Worm (Caenorhabditis elegans) whole organism, L1 larva: ENCODE data around the gene srh-80.

Source experiments
- C04F5.9 ChIP-seq: sonication (generic microtip); optimal IDR thresholded peaks from 2 replicates; lab custom pipeline; 2016; ENCODE audit warnings: missing genetic modification characterization, missing compliant biosample characterization
- C34B4.2 ChIP-seq: sonication (generic microtip); optimal IDR thresholded peaks from 2 replicates; lab custom pipeline; 2017; ENCODE audit warnings: mild to moderate bottlenecking, missing genetic modification characterization, missing compliant biosample characterization
- F16B12.6 ChIP-seq: fragments of 150-350 bp; optimal IDR thresholded peaks from 2 replicates; lab custom pipeline; 2014; ENCODE audit warnings: missing biosample characterization, missing genetic modification characterization
- Y116A8C.19 ChIP-seq: sonication (generic microtip); optimal IDR thresholded peaks from 2 replicates; lab custom pipeline; 2016; ENCODE audit warnings: missing compliant biosample characterization, missing genetic modification characterization, borderline replicate concordance
- aha-1 ChIP-seq: fragments of 150-350 bp; optimal IDR thresholded peaks from 2 replicates; lab custom pipeline; 2014; ENCODE audit warnings: missing biosample characterization, missing genetic modification characterization
- alr-1 ChIP-seq: fragments of 200-800 bp; sonication (Bioruptor generic); optimal IDR thresholded peaks from 2 replicates; lab custom pipeline; 2018; ENCODE audit warnings: borderline replicate concordance, mild to moderate bottlenecking, missing genetic modification characterization, missing compliant biosample characterization
- ama-1 ChIP-seq: fragments of 150-350 bp; optimal IDR thresholded peaks from 2 replicates; lab custom pipeline; 2014
- ceh-63 ChIP-seq: fragments of 200-800 bp; sonication (Bioruptor generic); optimal IDR thresholded peaks from 2 replicates; lab custom pipeline; 2018; ENCODE audit warnings: mild to moderate bottlenecking, missing genetic modification characterization, missing compliant biosample characterization
- ceh-82 ChIP-seq, 3 experiments: fragments of 150-350 bp in 1 of 3; sonication (generic microtip) in 2 of 3; optimal IDR thresholded peaks; 2 replicates each; lab custom pipeline; 2014 to 2017; ENCODE audit warnings: missing biosample characterization in 3 of 3, missing genetic modification characterization in 3 of 3
- ceh-88 ChIP-seq: fragments of 200-800 bp; sonication (Bioruptor generic); IDR thresholded peaks from 2 replicates; pipeline ENCODE4 v1.3.6; 2022; ENCODE audit warnings: missing genetic modification characterization, missing compliant biosample characterization
- ceh-90 ChIP-seq: sonication (generic microtip); optimal IDR thresholded peaks from 2 replicates; lab custom pipeline; 2016; ENCODE audit warnings: missing genetic modification characterization, missing compliant biosample characterization
- ces-1 ChIP-seq: fragments of 150-350 bp; optimal IDR thresholded peaks from 2 replicates; lab custom pipeline; 2014; ENCODE audit warnings: missing biosample characterization, missing genetic modification reagents, missing genetic modification characterization
- dpl-1 ChIP-seq, 3 experiments: fragments of 150-350 bp in 2 of 3; sonication (generic microtip) in 1 of 3; optimal IDR thresholded peaks; 2 replicates each; lab custom pipeline; 2014 to 2017; ENCODE audit warnings: missing biosample characterization in 3 of 3, missing genetic modification characterization in 3 of 3, missing genetic modification reagents in 3 of 3
- dsc-1 ChIP-seq: sonication (generic microtip); optimal IDR thresholded peaks from 2 replicates; lab custom pipeline; 2016; ENCODE audit warnings: mild to moderate bottlenecking, missing genetic modification characterization, missing compliant biosample characterization
- efl-1 ChIP-seq, 4 experiments: fragments of 150-350 bp; optimal IDR thresholded peaks in 3 of 4; peaks in 1 of 4; 1 replicate in 1 of 4; 2 replicates in 3 of 4; lab custom pipeline; 2014; ENCODE audit warnings: missing biosample characterization in 2 of 4, missing genetic modification characterization in 2 of 4, missing genetic modification reagents in 2 of 4
- egl-13 ChIP-seq: sonication (generic microtip); optimal IDR thresholded peaks from 2 replicates; lab custom pipeline; 2016; ENCODE audit warnings: missing genotype, missing genetic modification reagents, missing genetic modification characterization, missing compliant biosample characterization
- elt-2 ChIP-seq: sonication (generic microtip); optimal IDR thresholded peaks from 2 replicates; lab custom pipeline; 2016; ENCODE audit warnings: missing genetic modification characterization, mild to moderate bottlenecking, inconsistent platforms, missing compliant biosample characterization, missing genetic modification reagents
- ets-5 ChIP-seq: fragments of 200-800 bp; sonication (Bioruptor generic); IDR thresholded peaks from 2 replicates; pipeline ENCODE4 v1.3.6; 2022; ENCODE audit warnings: missing genetic modification characterization, missing compliant biosample characterization
- fkh-10 ChIP-seq: sonication (generic microtip); optimal IDR thresholded peaks from 2 replicates; lab custom pipeline; 2017; ENCODE audit warnings: missing biosample characterization, missing genetic modification reagents, missing genetic modification characterization
- fkh-4 ChIP-seq: sonication (generic microtip); optimal IDR thresholded peaks from 2 replicates; lab custom pipeline; 2016; ENCODE audit warnings: missing compliant biosample characterization, missing genetic modification characterization, borderline replicate concordance
- hlh-17 ChIP-seq: fragments of 200-800 bp; sonication (Bioruptor generic); optimal IDR thresholded peaks from 2 replicates; lab custom pipeline; 2018; ENCODE audit warnings: missing genetic modification characterization, mild to moderate bottlenecking, missing compliant biosample characterization, moderate library complexity, borderline replicate concordance
- hpl-2 ChIP-seq: fragments of 150-350 bp; optimal IDR thresholded peaks from 2 replicates; lab custom pipeline; 2014; ENCODE audit warnings: missing biosample characterization, missing genetic modification reagents, missing genetic modification characterization
- isw-1 ChIP-seq: fragments of 200-800 bp; sonication (Bioruptor generic); IDR thresholded peaks from 2 replicates; pipeline ENCODE4 v1.3.6; 2022; ENCODE audit warnings: missing genetic modification characterization, missing compliant biosample characterization
- lin-13 ChIP-seq: fragments of 150-350 bp; optimal IDR thresholded peaks from 2 replicates; lab custom pipeline; 2014; ENCODE audit warnings: missing biosample characterization, missing genetic modification reagents, missing genetic modification characterization
- lin-14 ChIP-seq: fragments of 200-800 bp; sonication (Bioruptor generic); optimal IDR thresholded peaks from 2 replicates; lab custom pipeline; 2018; ENCODE audit warnings: mild to moderate bottlenecking, missing genetic modification characterization, moderate library complexity, missing compliant biosample characterization
- lin-35 ChIP-seq, 2 experiments: fragments of 150-350 bp; optimal IDR thresholded peaks; 2 replicates each; lab custom pipeline; 2014; ENCODE audit warnings: missing biosample characterization in 2 of 2, missing genetic modification characterization in 2 of 2, missing genetic modification reagents in 2 of 2
- lsy-2 ChIP-seq, 2 experiments: fragments of 150-350 bp; optimal IDR thresholded peaks; 2 replicates each; lab custom pipeline; 2014; ENCODE audit warnings: missing biosample characterization in 2 of 2, missing genetic modification characterization in 2 of 2
- mab-9 ChIP-seq: fragments of 200-800 bp; sonication (Bioruptor generic); IDR thresholded peaks from 2 replicates; pipeline ENCODE4 v1.3.6; 2022; ENCODE audit warnings: missing genetic modification reagents, missing genetic modification characterization, missing compliant biosample characterization
- mdl-1 ChIP-seq, 2 experiments: fragments of 150-350 bp; optimal IDR thresholded peaks; 2 replicates each; lab custom pipeline; 2014 to 2017; ENCODE audit warnings: missing biosample characterization in 2 of 2, missing genetic modification characterization in 2 of 2, inconsistent platforms in 1 of 2
- nhr-12 ChIP-seq: sonication (generic microtip); optimal IDR thresholded peaks from 2 replicates; lab custom pipeline; 2017; ENCODE audit warnings: missing biosample characterization, missing genetic modification characterization
- nhr-19 ChIP-seq: fragments of 200-800 bp; sonication (Bioruptor generic); conservative IDR thresholded peaks from 2 replicates; pipeline ENCODE4 v1.3.6; 2022; ENCODE audit warnings: missing genetic modification characterization, missing compliant biosample characterization
- nhr-237 ChIP-seq: fragments of 150-350 bp; optimal IDR thresholded peaks from 2 replicates; lab custom pipeline; 2014; ENCODE audit warnings: missing biosample characterization, missing genetic modification characterization
- nhr-47 ChIP-seq: sonication (generic microtip); optimal IDR thresholded peaks from 2 replicates; lab custom pipeline; 2016; ENCODE audit warnings: mild to moderate bottlenecking, missing genetic modification characterization, moderate library complexity, missing compliant biosample characterization
- nhr-71 ChIP-seq: sonication (generic microtip); optimal IDR thresholded peaks from 2 replicates; lab custom pipeline; 2016; ENCODE audit warnings: mild to moderate bottlenecking, missing genetic modification characterization, moderate library complexity, missing compliant biosample characterization
- nhr-76 ChIP-seq: sonication (generic microtip); optimal IDR thresholded peaks from 2 replicates; lab custom pipeline; 2017; ENCODE audit warnings: missing biosample characterization, missing genetic modification characterization
- nhr-77 ChIP-seq: fragments of 150-350 bp; optimal IDR thresholded peaks from 2 replicates; lab custom pipeline; 2014; ENCODE audit warnings: missing biosample characterization, missing genetic modification characterization
- nhr-84 ChIP-seq: sonication (generic microtip); optimal IDR thresholded peaks from 2 replicates; lab custom pipeline; 2017; ENCODE audit warnings: missing biosample characterization, missing genetic modification characterization
- nhr-85 ChIP-seq: sonication (generic microtip); peaks from one replicate; lab custom pipeline; 2016; ENCODE audit warnings: missing genetic modification characterization, inconsistent platforms, missing compliant biosample characterization
- nhr-90 ChIP-seq: sonication (generic microtip); optimal IDR thresholded peaks from 2 replicates; lab custom pipeline; 2016; ENCODE audit warnings: mild to moderate bottlenecking, missing genetic modification characterization, missing compliant biosample characterization; ENCODE audit not compliant: poor library complexity
- pag-3 ChIP-seq: sonication (generic microtip); optimal IDR thresholded peaks from 2 replicates; lab custom pipeline; 2017; ENCODE audit warnings: missing genetic modification characterization, mild to moderate bottlenecking, missing compliant biosample characterization, antibody characterized with exemption, borderline replicate concordance; ENCODE audit not compliant: insufficient read depth
- pqm-1 ChIP-seq: sonication (generic microtip); optimal IDR thresholded peaks from 3 replicates; lab custom pipeline; 2017; ENCODE audit warnings: missing biosample characterization, missing genetic modification characterization
- skn-1 ChIP-seq: fragments of 150-350 bp; optimal IDR thresholded peaks from 2 replicates; lab custom pipeline; 2014; ENCODE audit warnings: missing biosample characterization, missing genetic modification characterization
- snpc-4 ChIP-seq: fragments of 150-350 bp; optimal IDR thresholded peaks from 2 replicates; lab custom pipeline; 2014; ENCODE audit warnings: missing biosample characterization, missing genetic modification characterization
- snu-23 ChIP-seq: sonication (generic microtip); optimal IDR thresholded peaks from 2 replicates; lab custom pipeline; 2016; ENCODE audit warnings: missing genetic modification characterization, missing compliant biosample characterization
- sox-4 ChIP-seq: sonication (generic microtip); optimal IDR thresholded peaks from 2 replicates; lab custom pipeline; 2016; ENCODE audit warnings: missing genetic modification characterization, missing compliant biosample characterization
- sup-37 ChIP-seq: fragments of 200-800 bp; sonication (Bioruptor generic); optimal IDR thresholded peaks from 2 replicates; lab custom pipeline; 2018; ENCODE audit warnings: mild to moderate bottlenecking, missing genetic modification characterization, missing compliant biosample characterization
- unc-130 ChIP-seq: fragments of 150-350 bp; optimal IDR thresholded peaks from 2 replicates; lab custom pipeline; 2017; ENCODE audit warnings: missing biosample characterization, missing genetic modification characterization, inconsistent platforms
- unc-30 ChIP-seq: sonication (generic microtip); optimal IDR thresholded peaks from 2 replicates; lab custom pipeline; 2017; ENCODE audit warnings: missing biosample characterization, missing genetic modification characterization
- unc-62 ChIP-seq: fragments of 150-350 bp; optimal IDR thresholded peaks from 2 replicates; lab custom pipeline; 2014; ENCODE audit warnings: missing biosample characterization, missing genetic modification reagents, missing genetic modification characterization
- zip-4 ChIP-seq: fragments of 200-800 bp; sonication (Bioruptor generic); optimal IDR thresholded peaks from 2 replicates; lab custom pipeline; 2018; ENCODE audit warnings: mild to moderate bottlenecking, missing genetic modification characterization, moderate library complexity, missing compliant biosample characterization
- ztf-11 ChIP-seq, 2 experiments: sonication (generic microtip); optimal IDR thresholded peaks; 2 replicates each; lab custom pipeline; 2016 to 2017; ENCODE audit warnings: missing genetic modification characterization in 2 of 2, missing biosample characterization in 1 of 2, missing compliant biosample characterization in 1 of 2

Gene srh-80

ce11 chrV:176870-177467 lies 42.8 kb upstream of the srh-80 start, which contains the start of gene cul-3 (continued):
- peak; percentile 75 to 82 for TF ChIP-seq lin-35 (GFP tag; optimal IDR thresholded peaks at IDR 0.05; lab: Kevin White, UChicago)
- TF ChIP-seq alr-1 (tag; lab: Kevin White, UChicago) = no peak
- TF ChIP-seq ets-5 = no peak
- TF ChIP-seq efl-1 (optimal IDR thresholded peaks at IDR 0.05; lab: Kevin White, UChicago) = peak; percentile 65 to 77
- TF ChIP-seq efl-1 (GFP tag; optimal IDR thresholded peaks at IDR 0.05 in 1 of 2; lab: Kevin White, UChicago) = peak; percentile 77 to 98
- peak in 1 of 2 experiments; percentile 45 for TF ChIP-seq mdl-1 (tag; optimal IDR thresholded peaks at IDR 0.05; lab: Kevin White, UChicago)
- no peak for TF ChIP-seq ceh-90 (tag; lab: Kevin White, UChicago)
- peak; percentile 71 for TF ChIP-seq nhr-90
- TF ChIP-seq ceh-63 = no peak
- peak; percentile 46 for TF ChIP-seq lin-13 (GFP tag; lab: Kevin White, UChicago)
- no peak for TF ChIP-seq lin-14 (GFP tag; lab: Kevin White, UChicago)
- TF ChIP-seq sox-4 = no peak
- no peak for TF ChIP-seq hpl-2 (GFP tag; lab: Kevin White, UChicago)
- TF ChIP-seq nhr-77 (tag; lab: Kevin White, UChicago) = peak; percentile 32
- peak; percentile 58 to 77 (median 67) for TF ChIP-seq ceh-82 (tag; optimal IDR thresholded peaks at IDR 0.05; lab: Kevin White, UChicago)
- TF ChIP-seq elt-2 (tag; lab: Kevin White, UChicago) = peak; percentile 17
- peak; percentile 77 for TF ChIP-seq snu-23 (GFP tag; lab: Kevin White, UChicago)
- no peak for TF ChIP-seq nhr-76 (tag; lab: Kevin White, UChicago)
- TF ChIP-seq ama-1 (lab: Kevin White, UChicago) = no peak
- TF ChIP-seq nhr-47 (tag; lab: Kevin White, UChicago) = peak; percentile 87
- TF ChIP-seq F16B12.6 = peak; percentile 53
- TF ChIP-seq C34B4.2 (tag; lab: Kevin White, UChicago) = no peak
- peak; percentile 5 for TF ChIP-seq fkh-4 (tag; lab: Kevin White, UChicago)
- no peak for TF ChIP-seq pqm-1 (tag; lab: Kevin White, UChicago)
- no peak for TF ChIP-seq zip-4 (GFP tag; lab: Kevin White, UChicago)
- peak; percentile 51 for TF ChIP-seq egl-13 (tag; lab: Kevin White, UChicago)
- no peak for TF ChIP-seq pag-3 (tag; lab: Kevin White, UChicago)
- TF ChIP-seq unc-62 = no peak
- peak; percentile 3 for TF ChIP-seq fkh-10
- no peak for TF ChIP-seq nhr-12 (tag; lab: Kevin White, UChicago)
- TF ChIP-seq dsc-1 (tag; lab: Kevin White, UChicago) = peak; percentile 71
- peak; percentile 10; the same call in 1 of the 2 replicates for TF ChIP-seq mab-9 (GFP tag; lab: Robert Waterston, UW)
- TF ChIP-seq ces-1 (GFP tag; lab: Kevin White, UChicago) = no peak
- peak; percentile 85 for TF ChIP-seq nhr-71 (tag; lab: Kevin White, UChicago)
- peak; percentile 72 to 77 for TF ChIP-seq lsy-2 (tag; optimal IDR thresholded peaks at IDR 0.05; lab: Kevin White, UChicago)
- TF ChIP-seq Y116A8C.19 = no peak
- no peak for TF ChIP-seq nhr-84
- TF ChIP-seq dpl-1 (GFP tag; optimal IDR thresholded peaks at IDR 0.05; lab: Kevin White, UChicago) = peak; percentile 59 to 79 (median 78)
- TF ChIP-seq aha-1 (tag; lab: Kevin White, UChicago) = no peak
- peak; percentile 77 for TF ChIP-seq nhr-85 (tag; lab: Kevin White, UChicago)
- TF ChIP-seq sup-37 = no peak
- TF ChIP-seq ceh-88 (GFP tag; lab: Robert Waterston, UW) = no peak
- no peak for TF ChIP-seq nhr-237 (tag; lab: Kevin White, UChicago)
- TF ChIP-seq isw-1 (GFP tag; lab: Robert Waterston, UW) = peak; percentile 52
- peak; percentile 53 for TF ChIP-seq C04F5.9 (tag; lab: Kevin White, UChicago)
- no peak for TF ChIP-seq hlh-17 (GFP tag; lab: Kevin White, UChicago)
- TF ChIP-seq unc-130 = peak; percentile 52
- TF ChIP-seq nhr-19 = peak; percentile 64
- TF ChIP-seq skn-1 (tag; lab: Kevin White, UChicago) = peak; percentile 64
- TF ChIP-seq unc-30 (tag; lab: Kevin White, UChicago) = no peak
- peak in 1 of 2 experiments; percentile 11 for TF ChIP-seq ztf-11 (tag; optimal IDR thresholded peaks at IDR 0.05; lab: Kevin White, UChicago)
- TF ChIP-seq snpc-4 = peak; percentile 57
